Worm (Caenorhabditis elegans) whole organism, L1 larva: ENCODE data around the gene him-14.
A peak's percentile ranks its signal among the peaks of the same experiment; 100 is the strongest.

ENCODE experiments used
- C04F5.9 ChIP-seq: sonication (generic microtip); optimal IDR thresholded peaks from 2 replicates; lab custom pipeline; 2016; ENCODE audit warnings: missing genetic modification characterization, missing compliant biosample characterization
- F16B12.6 ChIP-seq: fragments of 150-350 bp; optimal IDR thresholded peaks from 2 replicates; lab custom pipeline; 2014; ENCODE audit warnings: missing biosample characterization, missing genetic modification characterization
- ama-1 ChIP-seq: fragments of 150-350 bp; optimal IDR thresholded peaks from 2 replicates; lab custom pipeline; 2014
- blmp-1 ChIP-seq: fragments of 150-350 bp; optimal IDR thresholded peaks from 2 replicates; lab custom pipeline; 2014; ENCODE audit warnings: missing biosample characterization, missing genetic modification characterization
- ceh-8 ChIP-seq: fragments of 200-800 bp; sonication (Bioruptor generic); optimal IDR thresholded peaks from 2 replicates; lab custom pipeline; 2018; ENCODE audit warnings: mild to moderate bottlenecking, missing genetic modification characterization, moderate library complexity, missing compliant biosample characterization
- ceh-82 ChIP-seq, 3 experiments: fragments of 150-350 bp in 1 of 3; sonication (generic microtip) in 2 of 3; optimal IDR thresholded peaks; 2 replicates each; lab custom pipeline; 2014 to 2017; ENCODE audit warnings: missing biosample characterization in 3 of 3, missing genetic modification characterization in 3 of 3
- ceh-88 ChIP-seq: fragments of 200-800 bp; sonication (Bioruptor generic); IDR thresholded peaks from 2 replicates; pipeline ENCODE4 v1.3.6; 2022; ENCODE audit warnings: missing genetic modification characterization, missing compliant biosample characterization
- efl-1 ChIP-seq, 4 experiments: fragments of 150-350 bp; optimal IDR thresholded peaks in 3 of 4; peaks in 1 of 4; 1 replicate in 1 of 4; 2 replicates in 3 of 4; lab custom pipeline; 2014; ENCODE audit warnings: missing biosample characterization in 2 of 4, missing genetic modification characterization in 2 of 4, missing genetic modification reagents in 2 of 4
- egl-13 ChIP-seq: sonication (generic microtip); optimal IDR thresholded peaks from 2 replicates; lab custom pipeline; 2016; ENCODE audit warnings: missing genotype, missing genetic modification reagents, missing genetic modification characterization, missing compliant biosample characterization
- egl-27 ChIP-seq, 2 experiments: fragments of 150-350 bp in 1 of 2; sonication (generic microtip); optimal IDR thresholded peaks; 3 replicates each; lab custom pipeline; 2017 to 2018; ENCODE audit warnings: missing biosample characterization in 2 of 2, missing genetic modification characterization in 2 of 2, missing genetic modification reagents in 2 of 2
- elt-2 ChIP-seq: sonication (generic microtip); optimal IDR thresholded peaks from 2 replicates; lab custom pipeline; 2016; ENCODE audit warnings: missing genetic modification characterization, mild to moderate bottlenecking, inconsistent platforms, missing compliant biosample characterization, missing genetic modification reagents
- ets-5 ChIP-seq: fragments of 200-800 bp; sonication (Bioruptor generic); IDR thresholded peaks from 2 replicates; pipeline ENCODE4 v1.3.6; 2022; ENCODE audit warnings: missing genetic modification characterization, missing compliant biosample characterization
- fkh-10 ChIP-seq: sonication (generic microtip); optimal IDR thresholded peaks from 2 replicates; lab custom pipeline; 2017; ENCODE audit warnings: missing biosample characterization, missing genetic modification reagents, missing genetic modification characterization
- fkh-4 ChIP-seq: sonication (generic microtip); optimal IDR thresholded peaks from 2 replicates; lab custom pipeline; 2016; ENCODE audit warnings: missing compliant biosample characterization, missing genetic modification characterization, borderline replicate concordance
- fkh-8 ChIP-seq: sonication (generic microtip); optimal IDR thresholded peaks from 2 replicates; lab custom pipeline; 2016; ENCODE audit warnings: mild to moderate bottlenecking, missing genetic modification characterization, missing compliant biosample characterization
- hlh-4 ChIP-seq: sonication (generic microtip); optimal IDR thresholded peaks from 2 replicates; lab custom pipeline; 2016; ENCODE audit warnings: mild to moderate bottlenecking, missing genetic modification characterization, missing compliant biosample characterization
- irx-1 ChIP-seq: sonication (generic microtip); optimal IDR thresholded peaks from 2 replicates; lab custom pipeline; 2016; ENCODE audit warnings: missing genetic modification characterization, missing compliant biosample characterization
- isw-1 ChIP-seq: fragments of 200-800 bp; sonication (Bioruptor generic); IDR thresholded peaks from 2 replicates; pipeline ENCODE4 v1.3.6; 2022; ENCODE audit warnings: missing genetic modification characterization, missing compliant biosample characterization
- lin-13 ChIP-seq: fragments of 150-350 bp; optimal IDR thresholded peaks from 2 replicates; lab custom pipeline; 2014; ENCODE audit warnings: missing biosample characterization, missing genetic modification reagents, missing genetic modification characterization
- lin-14 ChIP-seq: fragments of 200-800 bp; sonication (Bioruptor generic); optimal IDR thresholded peaks from 2 replicates; lab custom pipeline; 2018; ENCODE audit warnings: mild to moderate bottlenecking, missing genetic modification characterization, moderate library complexity, missing compliant biosample characterization
- lin-15B ChIP-seq: fragments of 150-350 bp; sonication (generic microtip); optimal IDR thresholded peaks from 3 replicates; lab custom pipeline; 2014; ENCODE audit warnings: missing biosample characterization, missing genetic modification characterization
- lin-35 ChIP-seq, 2 experiments: fragments of 150-350 bp; optimal IDR thresholded peaks; 2 replicates each; lab custom pipeline; 2014; ENCODE audit warnings: missing biosample characterization in 2 of 2, missing genetic modification characterization in 2 of 2, missing genetic modification reagents in 2 of 2
- lin-39 ChIP-seq: fragments of 150-350 bp; optimal IDR thresholded peaks from 2 replicates; lab custom pipeline; 2014; ENCODE audit warnings: missing biosample characterization, missing genetic modification reagents, missing genetic modification characterization
- lir-3 ChIP-seq: sonication (generic microtip); optimal IDR thresholded peaks from 2 replicates; lab custom pipeline; 2016; ENCODE audit warnings: mild to moderate bottlenecking, missing genetic modification characterization, moderate library complexity, missing compliant biosample characterization; ENCODE audit not compliant: poor library complexity
- lsy-2 ChIP-seq, 2 experiments: fragments of 150-350 bp; optimal IDR thresholded peaks; 2 replicates each; lab custom pipeline; 2014; ENCODE audit warnings: missing biosample characterization in 2 of 2, missing genetic modification characterization in 2 of 2
- mdl-1 ChIP-seq, 2 experiments: fragments of 150-350 bp; optimal IDR thresholded peaks; 2 replicates each; lab custom pipeline; 2014 to 2017; ENCODE audit warnings: missing biosample characterization in 2 of 2, missing genetic modification characterization in 2 of 2, inconsistent platforms in 1 of 2
- mef-2 ChIP-seq: fragments of 150-350 bp; optimal IDR thresholded peaks from 2 replicates; lab custom pipeline; 2014; ENCODE audit warnings: missing biosample characterization, missing genetic modification characterization
- mep-1 ChIP-seq: fragments of 150-350 bp; optimal IDR thresholded peaks from 2 replicates; lab custom pipeline; 2014; ENCODE audit warnings: missing biosample characterization, missing genetic modification characterization
- nhr-11 ChIP-seq: fragments of 150-350 bp; optimal IDR thresholded peaks from 2 replicates; lab custom pipeline; 2014; ENCODE audit warnings: missing biosample characterization, missing genetic modification characterization
- nhr-20 ChIP-seq: sonication (generic microtip); optimal IDR thresholded peaks from 2 replicates; lab custom pipeline; 2016; ENCODE audit warnings: mild to moderate bottlenecking, missing genetic modification characterization, missing compliant biosample characterization
- nhr-47 ChIP-seq: sonication (generic microtip); optimal IDR thresholded peaks from 2 replicates; lab custom pipeline; 2016; ENCODE audit warnings: mild to moderate bottlenecking, missing genetic modification characterization, moderate library complexity, missing compliant biosample characterization
- nhr-71 ChIP-seq: sonication (generic microtip); optimal IDR thresholded peaks from 2 replicates; lab custom pipeline; 2016; ENCODE audit warnings: mild to moderate bottlenecking, missing genetic modification characterization, moderate library complexity, missing compliant biosample characterization
- nhr-77 ChIP-seq: fragments of 150-350 bp; optimal IDR thresholded peaks from 2 replicates; lab custom pipeline; 2014; ENCODE audit warnings: missing biosample characterization, missing genetic modification characterization
- nhr-85 ChIP-seq: sonication (generic microtip); peaks from one replicate; lab custom pipeline; 2016; ENCODE audit warnings: missing genetic modification characterization, inconsistent platforms, missing compliant biosample characterization
- nhr-90 ChIP-seq: sonication (generic microtip); optimal IDR thresholded peaks from 2 replicates; lab custom pipeline; 2016; ENCODE audit warnings: mild to moderate bottlenecking, missing genetic modification characterization, missing compliant biosample characterization; ENCODE audit not compliant: poor library complexity
- pax-3 ChIP-seq: fragments of 200-800 bp; sonication (Bioruptor generic); optimal IDR thresholded peaks from 2 replicates; lab custom pipeline; 2018; ENCODE audit warnings: mild to moderate bottlenecking, missing genetic modification characterization, moderate library complexity, missing compliant biosample characterization
- rnt-1 ChIP-seq: sonication (generic microtip); optimal IDR thresholded peaks from 2 replicates; lab custom pipeline; 2016; ENCODE audit warnings: mild to moderate bottlenecking, missing genetic modification characterization, moderate library complexity, missing compliant biosample characterization
- skn-1 ChIP-seq: fragments of 150-350 bp; optimal IDR thresholded peaks from 2 replicates; lab custom pipeline; 2014; ENCODE audit warnings: missing biosample characterization, missing genetic modification characterization
- snu-23 ChIP-seq: sonication (generic microtip); optimal IDR thresholded peaks from 2 replicates; lab custom pipeline; 2016; ENCODE audit warnings: missing genetic modification characterization, missing compliant biosample characterization
- sup-37 ChIP-seq: fragments of 200-800 bp; sonication (Bioruptor generic); optimal IDR thresholded peaks from 2 replicates; lab custom pipeline; 2018; ENCODE audit warnings: mild to moderate bottlenecking, missing genetic modification characterization, missing compliant biosample characterization
- swsn-7 ChIP-seq: sonication (generic microtip); optimal IDR thresholded peaks from 2 replicates; lab custom pipeline; 2016; ENCODE audit warnings: missing genetic modification characterization, missing compliant biosample characterization
- unc-130 ChIP-seq: fragments of 150-350 bp; optimal IDR thresholded peaks from 2 replicates; lab custom pipeline; 2017; ENCODE audit warnings: missing biosample characterization, missing genetic modification characterization, inconsistent platforms
- unc-30 ChIP-seq: sonication (generic microtip); optimal IDR thresholded peaks from 2 replicates; lab custom pipeline; 2017; ENCODE audit warnings: missing biosample characterization, missing genetic modification characterization
- unc-62 ChIP-seq: fragments of 150-350 bp; optimal IDR thresholded peaks from 2 replicates; lab custom pipeline; 2014; ENCODE audit warnings: missing biosample characterization, missing genetic modification reagents, missing genetic modification characterization
- unc-86 ChIP-seq: sonication (generic microtip); optimal IDR thresholded peaks from 2 replicates; lab custom pipeline; 2016; ENCODE audit warnings: missing genetic modification characterization, missing compliant biosample characterization
- unc-98 ChIP-seq: fragments of 200-800 bp; sonication (Bioruptor generic); IDR thresholded peaks from 2 replicates; pipeline ENCODE4 v1.3.6; 2022; ENCODE audit warnings: missing genetic modification characterization, missing compliant biosample characterization
- ztf-11 ChIP-seq, 2 experiments: sonication (generic microtip); optimal IDR thresholded peaks; 2 replicates each; lab custom pipeline; 2016 to 2017; ENCODE audit warnings: missing genetic modification characterization in 2 of 2, missing biosample characterization in 1 of 2, missing compliant biosample characterization in 1 of 2

The him-14 gene

DNA sequence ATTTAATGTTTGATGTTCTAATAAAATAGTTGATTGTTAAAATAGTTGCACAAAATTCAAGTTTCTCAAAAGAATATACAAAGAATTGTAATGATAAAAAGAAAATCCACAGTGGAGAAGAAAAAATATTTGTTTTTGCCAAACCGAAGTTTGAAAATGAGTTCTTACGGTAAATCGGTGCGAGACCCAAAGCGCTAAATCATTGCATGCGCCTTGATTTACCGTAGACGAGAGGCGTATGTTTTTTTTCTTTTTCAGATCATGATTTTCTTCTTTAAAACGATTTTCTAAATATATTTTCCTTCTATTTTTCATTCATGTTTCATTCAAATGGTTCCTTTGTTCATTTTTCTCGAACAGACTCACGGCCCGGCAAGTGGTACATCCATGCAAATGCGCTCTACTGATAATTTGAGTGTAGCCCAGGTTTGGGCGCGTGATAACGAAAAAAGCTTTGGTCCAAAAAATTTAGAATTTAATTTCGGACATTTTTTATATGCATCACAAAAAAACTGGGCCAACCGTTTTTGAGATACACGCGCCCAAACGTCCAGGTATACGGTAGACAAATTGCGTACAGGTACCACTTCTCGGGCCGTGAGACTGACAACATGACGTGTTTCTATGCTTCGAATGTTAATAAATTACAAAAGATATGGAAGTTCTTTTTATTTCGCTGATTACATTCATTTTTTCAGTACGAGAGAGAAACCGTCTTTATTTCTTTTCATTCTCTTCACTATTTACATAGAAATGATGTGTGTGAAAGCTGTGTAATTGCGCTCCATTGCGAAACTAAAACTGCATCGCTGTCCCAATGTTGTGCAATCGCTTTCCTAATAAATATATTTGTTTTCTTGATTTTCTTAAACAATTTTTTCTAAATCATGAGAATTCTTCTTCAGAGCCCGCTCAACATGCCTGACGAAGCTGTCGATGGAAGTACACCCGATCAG, 44.6 kb downstream of the him-14 start, which contains the start of gene znf-598 (continued):
- no peak for TF ChIP-seq mef-2

DNA sequence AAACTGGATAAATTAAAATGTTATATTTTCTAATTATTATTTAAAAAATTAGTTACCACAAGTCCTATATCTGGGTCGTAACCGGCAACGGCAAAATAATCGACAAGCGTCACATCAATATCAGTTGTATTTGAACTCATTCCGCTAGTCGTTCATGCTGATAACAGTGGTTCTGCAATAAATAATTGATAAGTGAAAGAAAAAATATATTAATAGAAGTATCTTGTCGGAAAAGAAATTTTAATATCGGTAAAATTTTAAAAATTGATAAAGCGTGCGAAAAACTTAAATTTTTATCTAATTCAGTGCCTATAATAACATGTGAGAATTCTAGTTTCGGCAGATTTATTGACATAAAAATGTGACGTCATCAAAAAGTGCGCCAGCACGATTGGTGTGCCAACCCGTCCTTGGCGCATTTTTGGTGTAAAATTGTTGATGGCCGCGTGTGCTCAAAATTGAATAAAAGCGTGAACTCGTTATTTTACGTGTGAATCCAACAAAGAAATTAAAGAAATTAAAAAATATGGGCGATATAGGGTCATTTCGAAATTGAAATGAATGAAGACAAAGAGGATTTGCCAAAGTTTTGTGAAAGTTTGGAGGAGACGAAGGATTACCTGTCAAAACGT, 47.3 kb downstream of the him-14 start, which contains the start of the genes lst-6 and lst-5:
TSS of gene lst-6 (minus strand) at position 140 of the 632 bp plus-strand sequence.
TSS of gene lst-5 (plus strand) at position 544 of the 632 bp plus-strand sequence.
- TF ChIP-seq nhr-11 (tag; lab: Kevin White, UChicago) (no peak), hlh-4 (tag; lab: Kevin White, UChicago) (no peak), mep-1 (peak; percentile 60), elt-2 (peak; percentile 75), nhr-20 (tag; lab: Kevin White, UChicago) (peak; percentile 72), lin-14 (GFP tag; lab: Kevin White, UChicago) (peak; percentile 86), sup-37 (GFP tag; lab: Kevin White, UChicago) (peak; percentile 10), fkh-8 (peak; percentile 74), mdl-1 (tag; optimal IDR thresholded peaks at IDR 0.05; lab: Kevin White, UChicago) (peak in 1 of 2 experiments; percentile 42), unc-30 (tag; lab: Kevin White, UChicago) (no peak), swsn-7 (peak; percentile 74), lin-13 (GFP tag; lab: Kevin White, UChicago) (peak; percentile 24), skn-1 (tag; lab: Kevin White, UChicago) (peak; percentile 50), lir-3 (tag; lab: Kevin White, UChicago) (peak; percentile 44), ama-1 (no peak), unc-62 (no peak), ceh-8 (GFP tag; lab: Kevin White, UChicago) (peak; percentile 5), irx-1 (tag; lab: Kevin White, UChicago) (peak; percentile 47), lin-39 (tag; lab: Kevin White, UChicago) (peak; percentile 31), F16B12.6 (tag; lab: Kevin White, UChicago) (peak; percentile 58), ets-5 (no peak), efl-1 (optimal IDR thresholded peaks at IDR 0.05; lab: Kevin White, UChicago) (peak; percentile 61 to 73), efl-1 (GFP tag; optimal IDR thresholded peaks at IDR 0.05 in 1 of 2; lab: Kevin White, UChicago) (peak; percentile 67 to 97), lin-15B (tag; lab: Kevin White, UChicago) (peak; percentile 50), nhr-47 (tag; lab: Kevin White, UChicago) (peak; percentile 80), fkh-10 (GFP tag; lab: Kevin White, UChicago) (peak; percentile 47), unc-130 (tag; lab: Kevin White, UChicago) (peak; percentile 33), lsy-2 (tag; optimal IDR thresholded peaks at IDR 0.05; lab: Kevin White, UChicago) (peak; percentile 80 to 85), unc-86 (tag; lab: Kevin White, UChicago) (peak; percentile 58), ceh-88 (peak; percentile 62), nhr-77 (tag; lab: Kevin White, UChicago) (peak; percentile 39), nhr-85 (tag; lab: Kevin White, UChicago) (peak; percentile 57), C04F5.9 (tag; lab: Kevin White, UChicago) (peak; percentile 53), egl-13 (peak; percentile 56), snu-23 (GFP tag; lab: Kevin White, UChicago) (peak; percentile 76), pax-3 (tag; lab: Kevin White, UChicago) (no peak), isw-1 (peak; percentile 58), nhr-71 (tag; lab: Kevin White, UChicago) (peak; percentile 84), rnt-1 (tag; lab: Kevin White, UChicago) (peak; percentile 60), nhr-90 (tag; lab: Kevin White, UChicago) (peak; percentile 10), ceh-82 (tag; optimal IDR thresholded peaks at IDR 0.05; lab: Kevin White, UChicago) (peak; percentile 54 to 58 (median 56)), blmp-1 (peak; percentile 14), ztf-11 (tag; optimal IDR thresholded peaks at IDR 0.05; lab: Kevin White, UChicago) (no peak), egl-27 (tag; optimal IDR thresholded peaks at IDR 0.05; lab: Kevin White, UChicago) (no peak), lin-35 (GFP tag; optimal IDR thresholded peaks at IDR 0.05; lab: Kevin White, UChicago) (peak; percentile 63 to 82), unc-98 (GFP tag; lab: Robert Waterston, UW) (no peak), fkh-4 (tag; lab: Kevin White, UChicago) (no peak)
